Worm (Caenorhabditis elegans): Measurements from ENCODE around the gene npr-39.

npr-39 gene

ce11 chrV:10039837-10040236 is 27.0 kb upstream of the npr-39 start (continued):
- TF ChIP-seq lin-15B (tag; optimal IDR thresholded peaks at IDR 0.05): no peak
- no peak for TF ChIP-seq php-3 (GFP tag; IDR thresholded peaks at IDR 0.05)
- TF ChIP-seq lsy-2 (tag; optimal IDR thresholded peaks at IDR 0.05): peak; percentile 68 to 88
- no peak for TF ChIP-seq F10B5.3 (tag; optimal IDR thresholded peaks at IDR 0.05)

DNA sequence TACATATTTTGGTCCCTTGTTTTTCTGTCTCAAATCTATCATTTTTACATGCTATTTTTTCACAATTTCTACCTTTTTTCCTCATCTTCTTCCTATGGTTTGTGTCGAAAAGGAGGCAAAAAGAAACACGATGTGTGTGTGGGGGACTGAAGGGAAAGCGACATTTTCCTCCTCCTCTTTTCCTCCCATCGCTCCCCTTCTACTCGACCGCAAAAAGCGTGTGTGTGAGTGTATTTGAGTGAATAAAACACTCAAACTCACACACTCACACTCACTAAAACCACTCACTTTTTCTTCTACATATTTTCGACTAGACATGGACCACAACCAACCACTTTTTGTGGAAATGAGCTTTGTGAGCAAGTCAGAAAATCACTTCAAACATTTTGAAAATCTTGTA is 25.4 kb upstream of the npr-39 start:
- TF ChIP-seq skn-1 (tag; optimal IDR thresholded peaks at IDR 0.05) (no peak), zfp-3 (GFP tag; conservative IDR thresholded peaks at IDR 0.05) (no peak), nhr-77 (tag; optimal IDR thresholded peaks at IDR 0.05) (no peak), arid-1 (GFP tag; conservative IDR thresholded peaks at IDR 0.05) (0 out of 2 replicates have a peak, but pooled peaks have one; percentile 6), aha-1 (tag) (no peak), mdl-1 (tag; optimal IDR thresholded peaks at IDR 0.05) (no peak), ztf-11 (tag; optimal IDR thresholded peaks at IDR 0.05) (no peak), ceh-62 (tag; optimal IDR thresholded peaks at IDR 0.05) (no peak), Y48G9A.11 (GFP tag; IDR thresholded peaks at IDR 0.05) (no peak), ctbp-1 (GFP tag; IDR thresholded peaks at IDR 0.05) (0 out of 2 replicates have a peak, but pooled peaks have one; percentile 24), cey-2 (tag; optimal IDR thresholded peaks at IDR 0.05; ENCODE audit: borderline replicate concordance, insufficient read depth) (no peak), ZK337.2 (GFP tag; IDR thresholded peaks at IDR 0.05) (no peak), nhr-25 (tag; optimal IDR thresholded peaks at IDR 0.05; ENCODE audit: borderline replicate concordance, insufficient read depth) (no peak), lsy-2 (tag; optimal IDR thresholded peaks at IDR 0.05) (peak; percentile 11 to 72), ceh-44 (GFP tag; IDR thresholded peaks at IDR 0.05) (no peak), Y5F2A.4 (GFP tag; optimal IDR thresholded peaks at IDR 0.05) (no peak), madf-9 (GFP tag; conservative IDR thresholded peaks at IDR 0.05) (no peak), php-3 (GFP tag; IDR thresholded peaks at IDR 0.05) (no peak), lir-3 (tag; optimal IDR thresholded peaks at IDR 0.05) (no peak), snpc-4 (tag; optimal IDR thresholded peaks at IDR 0.05) (no peak), ztf-7 (tag; optimal IDR thresholded peaks at IDR 0.05) (no peak), nhr-237 (tag; optimal IDR thresholded peaks at IDR 0.05) (no peak), attf-4 (tag; optimal IDR thresholded peaks at IDR 0.05) (no peak), Y105C5A.15 (GFP tag; IDR thresholded peaks at IDR 0.05) (no peak), zip-2 (tag; optimal IDR thresholded peaks at IDR 0.05) (no peak), ceh-28 (tag; optimal IDR thresholded peaks at IDR 0.05) (no peak), spr-1 (tag; optimal IDR thresholded peaks at IDR 0.05) (no peak), pha-4 (GFP tag; IDR thresholded peaks at IDR 0.05) (no peak), pha-4 (tag; optimal IDR thresholded peaks at IDR 0.05) (no peak), hif-1 (tag; optimal IDR thresholded peaks at IDR 0.05) (peak in 1 of 2 experiments; percentile 16), egl-43 (GFP tag; IDR thresholded peaks at IDR 0.05) (0 out of 2 replicates have a peak, but pooled peaks have one; percentile 20), egl-27 (tag; optimal IDR thresholded peaks at IDR 0.05) (no peak), lim-7 (GFP tag; IDR thresholded peaks at IDR 0.05) (0 out of 2 replicates have a peak, but pooled peaks have one; percentile 40), sdz-12 (GFP tag; optimal IDR thresholded peaks at IDR 0.05) (no peak), daf-8 (GFP tag; IDR thresholded peaks at IDR 0.05) (no peak), lin-13 (GFP tag; optimal IDR thresholded peaks at IDR 0.05) (no peak), aly-2 (tag; optimal IDR thresholded peaks at IDR 0.05) (no peak), ama-1 (optimal IDR thresholded peaks at IDR 0.05) (no peak), mxl-2 (GFP tag; conservative IDR thresholded peaks at IDR 0.05) (no peak), T26A8.4 (GFP tag; IDR thresholded peaks at IDR 0.05) (0 out of 2 replicates have a peak, but pooled peaks have one; percentile 31), lin-29 (GFP tag; IDR thresholded peaks at IDR 0.05) (no peak), madf-5 (GFP tag; IDR thresholded peaks at IDR 0.05) (no peak), mep-1 (tag; optimal IDR thresholded peaks at IDR 0.05) (peak; percentile 52), unc-130 (GFP tag; optimal IDR thresholded peaks at IDR 0.05) (no peak), snpc-1.2 (GFP tag; IDR thresholded peaks at IDR 0.05) (no peak), dmd-6 (GFP tag; IDR thresholded peaks at IDR 0.05) (peak; percentile 54), hlh-11 (tag; optimal IDR thresholded peaks at IDR 0.05) (peak; percentile 54), zip-11 (GFP tag; IDR thresholded peaks at IDR 0.05) (no peak)

Measured in whole organism, L4 larva.